Worm (Caenorhabditis elegans) whole organism, L4 larva: Measurements from ENCODE around the gene F14B8.5.
A peak's percentile ranks its signal among the peaks of the same experiment; 100 is the strongest.

Experiments used
- F26F4.8 ChIP-seq: fragments of 200-800 bp; sonication (Bioruptor generic); conservative IDR thresholded peaks from 2 replicates; pipeline ENCODE4 v1.3.6; 2022; ENCODE audit warnings: missing genetic modification characterization, missing compliant biosample characterization
- F44E2.7 ChIP-seq: fragments of 200-800 bp; sonication (Bioruptor generic); IDR thresholded peaks from 2 replicates; pipeline ENCODE4 v2.1.2; 2022; ENCODE audit warnings: missing genetic modification characterization, missing compliant biosample characterization
- T20F7.1 ChIP-seq: fragments of 200-800 bp; sonication (Bioruptor generic); optimal IDR thresholded peaks from 2 replicates; lab custom pipeline; 2018; ENCODE audit warnings: mild to moderate bottlenecking, missing genetic modification characterization, missing compliant biosample characterization
- T26A8.4 ChIP-seq: fragments of 200-800 bp; sonication (Bioruptor generic); IDR thresholded peaks from 2 replicates; pipeline ENCODE4 v1.3.6; 2022; ENCODE audit warnings: missing genetic modification characterization, missing compliant biosample characterization
- Y105C5A.15 ChIP-seq: fragments of 200-800 bp; sonication (Bioruptor generic); IDR thresholded peaks from 2 replicates; pipeline ENCODE4 v1.3.6; 2022; ENCODE audit warnings: missing genetic modification characterization, missing compliant biosample characterization
- Y48G9A.11 ChIP-seq: fragments of 200-800 bp; sonication (Bioruptor generic); IDR thresholded peaks from 2 replicates; pipeline ENCODE4 v1.3.6; 2022; ENCODE audit warnings: missing genetic modification reagents, missing genetic modification characterization, missing compliant biosample characterization
- ZK337.2 ChIP-seq: fragments of 200-800 bp; sonication (Bioruptor generic); IDR thresholded peaks from 2 replicates; pipeline ENCODE4 v1.3.6; 2022; ENCODE audit warnings: missing genetic modification reagents, missing genetic modification characterization, missing compliant biosample characterization
- ama-1 ChIP-seq: fragments of 150-350 bp; optimal IDR thresholded peaks from 2 replicates; lab custom pipeline; 2014; ENCODE audit warnings: inconsistent platforms, mixed read lengths
- ceh-32 ChIP-seq: sonication (generic microtip); optimal IDR thresholded peaks from 2 replicates; lab custom pipeline; 2016; ENCODE audit warnings: mild to moderate bottlenecking, missing genetic modification characterization, missing compliant biosample characterization; ENCODE audit not compliant: poor library complexity
- ceh-44 ChIP-seq: fragments of 200-800 bp; sonication (Bioruptor generic); IDR thresholded peaks from 2 replicates; pipeline ENCODE4 v1.3.6; 2022; ENCODE audit warnings: missing genetic modification reagents, missing genetic modification characterization, missing compliant biosample characterization
- ceh-62 ChIP-seq: sonication (generic microtip); optimal IDR thresholded peaks from 2 replicates; lab custom pipeline; 2017; ENCODE audit warnings: missing biosample characterization, missing genetic modification characterization
- daf-16 ChIP-seq, 3 experiments: sonication (generic microtip); optimal IDR thresholded peaks; 2 replicates each; lab custom pipeline; 2016 to 2017; ENCODE audit warnings: missing genetic modification characterization in 3 of 3, missing genetic modification reagents in 3 of 3, mild to moderate bottlenecking in 2 of 3, missing compliant biosample characterization in 2 of 3, missing biosample characterization in 1 of 3, moderate library complexity in 1 of 3
- daf-8 ChIP-seq: fragments of 200-800 bp; sonication (Bioruptor generic); IDR thresholded peaks from 2 replicates; pipeline ENCODE4 v1.3.6; 2022; ENCODE audit warnings: missing genetic modification characterization, missing compliant biosample characterization
- dmd-8 ChIP-seq: fragments of 200-800 bp; sonication (Bioruptor generic); IDR thresholded peaks from 2 replicates; pipeline ENCODE4 v1.3.6; 2022; ENCODE audit warnings: missing genetic modification characterization, missing compliant biosample characterization
- dmd-9 ChIP-seq: fragments of 200-800 bp; sonication (Bioruptor generic); IDR thresholded peaks from 2 replicates; pipeline ENCODE4 v1.3.6; 2022; ENCODE audit warnings: missing genetic modification reagents, missing genetic modification characterization, missing compliant biosample characterization
- dpl-1 ChIP-seq: fragments of 150-350 bp; optimal IDR thresholded peaks from 2 replicates; lab custom pipeline; 2014; ENCODE audit warnings: missing biosample characterization, missing genetic modification reagents, missing genetic modification characterization
- gei-8 ChIP-seq: fragments of 200-800 bp; sonication (Bioruptor generic); optimal IDR thresholded peaks from 2 replicates; lab custom pipeline; 2018; ENCODE audit warnings: mild to moderate bottlenecking, missing genetic modification characterization, missing compliant biosample characterization
- hif-1 ChIP-seq, 2 experiments: sonication (generic microtip); optimal IDR thresholded peaks; 2 replicates each; lab custom pipeline; 2016 to 2017; ENCODE audit warnings: missing compliant biosample characterization in 2 of 2, missing genetic modification characterization in 2 of 2, missing genetic modification reagents in 2 of 2, missing genotype in 2 of 2, mild to moderate bottlenecking in 1 of 2
- hlh-11 ChIP-seq: fragments of 200-800 bp; sonication (Bioruptor generic); optimal IDR thresholded peaks from 2 replicates; lab custom pipeline; 2018; ENCODE audit warnings: mild to moderate bottlenecking, missing genetic modification characterization, missing compliant biosample characterization
- hlh-30 ChIP-seq: sonication (generic microtip); optimal IDR thresholded peaks from 2 replicates; lab custom pipeline; 2017; ENCODE audit warnings: antibody characterized with exemption, mild to moderate bottlenecking, missing genetic modification characterization, missing compliant biosample characterization; ENCODE audit not compliant: insufficient read depth
- lim-7 ChIP-seq: fragments of 200-800 bp; sonication (Bioruptor generic); IDR thresholded peaks from 2 replicates; pipeline ENCODE4 v1.3.6; 2022; ENCODE audit warnings: missing genetic modification characterization, missing compliant biosample characterization
- lin-1 ChIP-seq: fragments of 200-800 bp; sonication (Bioruptor generic); IDR thresholded peaks from 2 replicates; pipeline ENCODE4 v1.3.6; 2022; ENCODE audit warnings: missing genetic modification reagents, missing genetic modification characterization, missing compliant biosample characterization
- lin-13 ChIP-seq: fragments of 150-350 bp; optimal IDR thresholded peaks from 2 replicates; lab custom pipeline; 2014; ENCODE audit warnings: missing biosample characterization, missing genetic modification reagents, missing genetic modification characterization
- lin-29 ChIP-seq: fragments of 200-800 bp; sonication (Bioruptor generic); IDR thresholded peaks from 2 replicates; pipeline ENCODE4 v1.3.6; 2022; ENCODE audit warnings: missing genetic modification reagents, missing genetic modification characterization, missing compliant biosample characterization
- lin-39 ChIP-seq: fragments of 150-350 bp; optimal IDR thresholded peaks from 2 replicates; lab custom pipeline; 2014; ENCODE audit warnings: missing biosample characterization, missing genetic modification reagents, missing genetic modification characterization
- lir-3 ChIP-seq: sonication (generic microtip); optimal IDR thresholded peaks from 2 replicates; lab custom pipeline; 2016; ENCODE audit warnings: mild to moderate bottlenecking, missing genetic modification characterization, missing compliant biosample characterization
- madf-5 ChIP-seq, 2 experiments: fragments of 200-800 bp; sonication (Bioruptor generic); IDR thresholded peaks; 2 replicates each; pipeline ENCODE4 v1.3.6; 2022; ENCODE audit warnings: missing compliant biosample characterization in 2 of 2, missing genetic modification characterization in 2 of 2
- madf-9 ChIP-seq: fragments of 200-800 bp; sonication (Bioruptor generic); conservative IDR thresholded peaks from 2 replicates; pipeline ENCODE4 v1.3.6; 2022; ENCODE audit warnings: missing genetic modification reagents, missing genetic modification characterization, missing compliant biosample characterization
- mdl-1 ChIP-seq, 2 experiments: fragments of 150-350 bp in 1 of 2; sonication (generic microtip) in 1 of 2; optimal IDR thresholded peaks; 2 replicates each; lab custom pipeline; 2014 to 2017; ENCODE audit warnings: missing biosample characterization in 2 of 2, missing genetic modification characterization in 2 of 2
- mdt-29 ChIP-seq: fragments of 200-800 bp; sonication (Bioruptor generic); IDR thresholded peaks from 2 replicates; pipeline ENCODE4 v1.3.6; 2022; ENCODE audit warnings: missing genetic modification reagents, missing genetic modification characterization, missing compliant biosample characterization
- nhr-10 ChIP-seq: fragments of 150-350 bp; optimal IDR thresholded peaks from 2 replicates; lab custom pipeline; 2014; ENCODE audit warnings: missing biosample characterization, missing genetic modification characterization
- nhr-102 ChIP-seq: sonication (generic microtip); optimal IDR thresholded peaks from 2 replicates; lab custom pipeline; 2016; ENCODE audit warnings: mild to moderate bottlenecking, missing genetic modification characterization, moderate library complexity, missing compliant biosample characterization
- nhr-11 ChIP-seq: fragments of 150-350 bp; optimal IDR thresholded peaks from 2 replicates; lab custom pipeline; 2014; ENCODE audit warnings: missing biosample characterization, missing genetic modification characterization
- nhr-111 ChIP-seq: fragments of 200-800 bp; sonication (Bioruptor generic); optimal IDR thresholded peaks from 2 replicates; lab custom pipeline; 2018; ENCODE audit warnings: mild to moderate bottlenecking, missing genetic modification characterization, missing compliant biosample characterization
- nhr-28 ChIP-seq: fragments of 150-350 bp; optimal IDR thresholded peaks from 2 replicates; lab custom pipeline; 2014; ENCODE audit warnings: missing biosample characterization, missing genetic modification characterization
- nhr-41 ChIP-seq: fragments of 200-800 bp; sonication (Bioruptor generic); IDR thresholded peaks from 2 replicates; pipeline ENCODE4 v1.3.6; 2022; ENCODE audit warnings: missing genetic modification reagents, missing genetic modification characterization, missing compliant biosample characterization
- nhr-76 ChIP-seq: fragments of 150-350 bp; optimal IDR thresholded peaks from 2 replicates; lab custom pipeline; 2014; ENCODE audit warnings: missing biosample characterization, missing genetic modification characterization
- php-3 ChIP-seq: fragments of 200-800 bp; sonication (Bioruptor generic); IDR thresholded peaks from 2 replicates; pipeline ENCODE4 v1.3.6; 2022; ENCODE audit warnings: missing genetic modification reagents, missing genetic modification characterization, missing compliant biosample characterization
- pqm-1 ChIP-seq: sonication (generic microtip); optimal IDR thresholded peaks from 2 replicates; lab custom pipeline; 2017; ENCODE audit warnings: missing biosample characterization, missing genetic modification characterization
- skn-1 ChIP-seq: fragments of 150-350 bp; optimal IDR thresholded peaks from 2 replicates; lab custom pipeline; 2014; ENCODE audit warnings: missing biosample characterization, missing genetic modification characterization
- snpc-4 ChIP-seq: fragments of 150-350 bp; optimal IDR thresholded peaks from 2 replicates; lab custom pipeline; 2014; ENCODE audit warnings: missing biosample characterization, missing genetic modification characterization
- spr-3 ChIP-seq: fragments of 200-800 bp; sonication (Bioruptor generic); optimal IDR thresholded peaks from 2 replicates; lab custom pipeline; 2018; ENCODE audit warnings: mild to moderate bottlenecking, missing genetic modification characterization, missing compliant biosample characterization
- unc-62 ChIP-seq, 3 experiments: fragments of 150-350 bp in 1 of 3; sonication (generic microtip); optimal IDR thresholded peaks in 2 of 3; peaks in 1 of 3; 1 replicate in 1 of 3; 2 replicates in 2 of 3; lab custom pipeline; 2014 to 2017; ENCODE audit warnings: missing biosample characterization in 3 of 3, missing genetic modification characterization in 3 of 3, missing genetic modification reagents in 3 of 3, missing genotype in 1 of 3
- vab-7 ChIP-seq: fragments of 200-800 bp; sonication (Bioruptor generic); IDR thresholded peaks from 2 replicates; pipeline ENCODE4 v1.3.6; 2022; ENCODE audit warnings: missing genetic modification reagents, missing genetic modification characterization, missing compliant biosample characterization
- zfp-3 ChIP-seq: fragments of 200-800 bp; sonication (Bioruptor generic); conservative IDR thresholded peaks from 2 replicates; pipeline ENCODE4 v1.3.6; 2022; ENCODE audit warnings: missing genetic modification reagents, missing genetic modification characterization, missing compliant biosample characterization

Gene F14B8.5

ce11 chrX:6893074-6893473 is 35.4 kb downstream of the F14B8.5 start:
- TF ChIP-seq mdl-1 (tag; optimal IDR thresholded peaks at IDR 0.05; lab: Kevin White, UChicago): no peak
- TF ChIP-seq Y48G9A.11 (GFP tag; lab: Robert Waterston, UW): no peak
- no peak for TF ChIP-seq T26A8.4 (GFP tag; lab: Robert Waterston, UW)
- no peak for TF ChIP-seq nhr-111
- no peak for TF ChIP-seq ZK337.2 (GFP tag; lab: Robert Waterston, UW)
- TF ChIP-seq lin-13 (GFP tag; lab: Kevin White, UChicago): no peak
- TF ChIP-seq nhr-11: no peak
- no peak for TF ChIP-seq nhr-10 (tag; lab: Kevin White, UChicago)
- no peak for TF ChIP-seq lin-39
- TF ChIP-seq vab-7: no peak
- no peak for TF ChIP-seq ama-1
- TF ChIP-seq dmd-8 (GFP tag; lab: Robert Waterston, UW): no peak
- no peak for TF ChIP-seq gei-8 (GFP tag; lab: Kevin White, UChicago)
- no peak for TF ChIP-seq lim-7
- TF ChIP-seq madf-9 (GFP tag; lab: Robert Waterston, UW): no peak

ce11 chrX:6889374-6889773 is 39.1 kb downstream of the F14B8.5 start, which contains the start of gene unc-6:
unc-6 (plus strand) TSS chrX:6889674.
- TF ChIP-seq dmd-9 (GFP tag; lab: Robert Waterston, UW): no peak

ce11 chrX:6888208-6888607 is 40.3 kb downstream of the F14B8.5 start:
- no peak for TF ChIP-seq madf-9 (GFP tag; lab: Robert Waterston, UW)
- no peak for TF ChIP-seq ceh-32 (tag; lab: Kevin White, UChicago)
- TF ChIP-seq unc-62 (GFP tag; optimal IDR thresholded peaks at IDR 0.05 in 1 of 2; lab: Kevin White, UChicago): peak in 1 of 2 experiments; percentile 63
- no peak for TF ChIP-seq unc-62 (tag; optimal IDR thresholded peaks at IDR 0.05; lab: Kevin White, UChicago)

DNA sequence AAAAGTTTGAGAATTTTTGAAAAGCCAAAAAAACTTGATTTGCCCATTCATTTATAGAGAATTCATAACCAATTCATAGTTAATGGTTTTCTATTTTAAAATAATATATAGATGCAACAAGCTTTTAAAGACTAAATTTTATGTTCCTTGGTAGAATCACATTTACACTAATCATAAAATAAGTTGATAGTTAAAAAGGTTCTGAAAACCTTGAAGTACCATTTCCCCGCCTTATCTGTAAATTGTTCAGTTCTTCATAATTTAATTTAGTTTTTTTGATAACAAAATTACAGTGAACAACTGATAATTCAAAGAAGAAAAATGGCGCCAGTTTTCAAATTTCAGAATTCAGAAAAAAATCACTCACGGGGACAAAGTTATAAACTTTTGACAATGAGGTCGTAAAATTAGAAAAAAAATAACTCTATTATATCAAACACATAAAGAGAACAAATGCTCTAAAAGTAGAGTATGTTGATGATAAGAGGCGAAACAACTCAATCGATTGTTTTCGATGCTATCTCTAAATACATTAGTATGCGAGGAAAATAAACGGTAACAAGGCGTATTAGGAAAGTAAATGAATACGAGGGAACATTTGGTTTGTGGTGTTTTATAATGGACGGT is 43.2 kb downstream of the F14B8.5 start, which contains the start of gene F41C6.7:
F41C6.7 (minus strand) TSS at position 51 of the 627 bp plus-strand sequence.
- TF ChIP-seq php-3 (GFP tag; lab: Robert Waterston, UW) (peak; percentile 78), daf-16 (GFP tag; optimal IDR thresholded peaks at IDR 0.05; lab: Kevin White, UChicago) (no peak), daf-16 (tag; optimal IDR thresholded peaks at IDR 0.05; lab: Kevin White, UChicago) (peak; percentile 81), nhr-28 (peak; percentile 33), nhr-76 (tag; lab: Kevin White, UChicago) (no peak), nhr-111 (no peak), daf-8 (GFP tag; lab: Robert Waterston, UW) (no peak), mdl-1 (tag; optimal IDR thresholded peaks at IDR 0.05; lab: Kevin White, UChicago) (no peak), nhr-102 (tag; lab: Kevin White, UChicago) (no peak), F44E2.7 (GFP tag; lab: Robert Waterston, UW) (no peak), ceh-44 (GFP tag; lab: Robert Waterston, UW) (no peak), Y105C5A.15 (no peak), lin-39 (no peak), skn-1 (tag; lab: Kevin White, UChicago) (no peak), madf-5 (GFP tag; IDR thresholded peaks at IDR 0.05; lab: Robert Waterston, UW) (no peak), dpl-1 (GFP tag; lab: Kevin White, UChicago) (no peak), ceh-62 (tag; lab: Kevin White, UChicago) (no peak), lin-29 (GFP tag; lab: Robert Waterston, UW) (no peak), pqm-1 (peak; percentile 47), snpc-4 (no peak), mdt-29 (no peak), spr-3 (no peak), F26F4.8 (no peak), hif-1 (tag; optimal IDR thresholded peaks at IDR 0.05; lab: Kevin White, UChicago) (no peak), zfp-3 (GFP tag; lab: Robert Waterston, UW) (no peak), hlh-30 (tag; lab: Kevin White, UChicago) (no peak), nhr-11 (no peak), lin-1 (no peak), lir-3 (tag; lab: Kevin White, UChicago) (no peak), nhr-41 (GFP tag; lab: Robert Waterston, UW) (no peak), T20F7.1 (GFP tag; lab: Kevin White, UChicago) (no peak), hlh-11 (peak; percentile 38)
